Fruit fly (Drosophila melanogaster) S2 (cell line): Measurements from ENCODE around the gene Abd-B.

Experiments used
- CG8478 ChIP-seq: fragments of >200 bp; optimal IDR thresholded peaks from 2 replicates; lab custom pipeline; 2018
- CTCF ChIP-seq, 2 experiments: fragments of >200 bp; optimal IDR thresholded peaks; 2 replicates each; lab custom pipeline; 2018

Abd-B gene

dm6 chr3R:16969361-16970355 is 2.4 kb downstream of the Abd-B start:
- peak; percentile 99 for TF ChIP-seq CTCF (optimal IDR thresholded peaks at IDR 0.05; lab: Kevin White, UChicago)
- no peak for TF ChIP-seq CG8478

- TF ChIP-seq CG8478, result no peak
- no peak for TF ChIP-seq CTCF (optimal IDR thresholded peaks at IDR 0.05; lab: Kevin White, UChicago)
Observed at dm6 chr3R:16962303-16962702, 9.7 kb downstream of the Abd-B start.

dm6 chr3R:16960219-16960618 is 11.8 kb downstream of the Abd-B start:
- no peak for TF ChIP-seq CG8478
- peak in 1 of 2 experiments; percentile 10 for TF ChIP-seq CTCF (optimal IDR thresholded peaks at IDR 0.05; lab: Kevin White, UChicago)

dm6 chr3R:16957759-16958536 is 14.1 kb downstream of the Abd-B start:
- TF ChIP-seq CTCF (optimal IDR thresholded peaks at IDR 0.05; lab: Kevin White, UChicago) (peak; percentile 96 to 98), CG8478 (no peak)

dm6 chr3R:16954423-16954822 is 17.6 kb downstream of the Abd-B start:
- TF ChIP-seq CTCF (optimal IDR thresholded peaks at IDR 0.05; lab: Kevin White, UChicago), result no peak

- TF ChIP-seq CG8478 (no peak), CTCF (optimal IDR thresholded peaks at IDR 0.05; lab: Kevin White, UChicago) (no peak)
Observed at dm6 chr3R:16951374-16951773, 20.7 kb downstream of the Abd-B start.

- peak; percentile 49 to 64 for TF ChIP-seq CTCF (optimal IDR thresholded peaks at IDR 0.05; lab: Kevin White, UChicago)
- no peak for TF ChIP-seq CG8478
Observed at dm6 chr3R:16948667-16949066, 23.4 kb downstream of the Abd-B start.

- TF ChIP-seq CTCF (optimal IDR thresholded peaks at IDR 0.05; lab: Kevin White, UChicago) (no peak), CG8478 (no peak)
Observed at dm6 chr3R:16944267-16944666, 27.8 kb downstream of the Abd-B start.

dm6 chr3R:16941285-16941684 is 30.8 kb downstream of the Abd-B start:
- TF ChIP-seq CG8478 (no peak), CTCF (optimal IDR thresholded peaks at IDR 0.05; lab: Kevin White, UChicago) (no peak)

dm6 chr3R:16940520-16940919 is 31.5 kb downstream of the Abd-B start:
- TF ChIP-seq CG8478, result no peak
- no peak for TF ChIP-seq CTCF (optimal IDR thresholded peaks at IDR 0.05; lab: Kevin White, UChicago)

dm6 chr3R:16936319-16936718 is 35.7 kb downstream of the Abd-B start:
- TF ChIP-seq CG8478 (no peak), CTCF (optimal IDR thresholded peaks at IDR 0.05; lab: Kevin White, UChicago) (no peak)

dm6 chr3R:16934154-16934992 is 37.7 kb downstream of the Abd-B start:
- TF ChIP-seq CTCF (optimal IDR thresholded peaks at IDR 0.05; lab: Kevin White, UChicago) (peak; percentile 86 to 93), CG8478 (no peak)

- no peak for TF ChIP-seq CTCF (optimal IDR thresholded peaks at IDR 0.05; lab: Kevin White, UChicago)
Observed at dm6 chr3R:16933350-16933749, 38.7 kb downstream of the Abd-B start.

- no peak for TF ChIP-seq CTCF (optimal IDR thresholded peaks at IDR 0.05; lab: Kevin White, UChicago)
- no peak for TF ChIP-seq CG8478
Observed at dm6 chr3R:16932868-16933267, 39.2 kb downstream of the Abd-B start.
